Fruit fly (Drosophila melanogaster) whole organism, embryonic: Measurements from ENCODE around the gene mgr.

Source experiments
- Abd-B ChIP-seq: fragments of 200-800 bp; sonication (Bioruptor generic); optimal IDR thresholded peaks from 2 replicates; lab custom pipeline; 2018; ENCODE audit warnings: missing biosample characterization, mild to moderate bottlenecking, missing genetic modification characterization, moderate library complexity
- Antp ChIP-seq: fragments of 200-800 bp; sonication (Bioruptor generic); optimal IDR thresholded peaks from 3 replicates; lab custom pipeline; 2016; ENCODE audit warnings: missing biosample characterization, missing genetic modification characterization
- CG10366 ChIP-seq: fragments of 200-800 bp; sonication (Bioruptor generic); IDR thresholded peaks from 2 replicates; pipeline ENCODE4 v1.3.6; 2022; ENCODE audit warnings: missing biosample characterization, missing genetic modification characterization
- CG10565 ChIP-seq: fragments of 200-800 bp; sonication (Bioruptor generic); optimal IDR thresholded peaks from 3 replicates; lab custom pipeline; 2016; ENCODE audit warnings: missing biosample characterization, mild to moderate bottlenecking, missing genetic modification characterization
- CG11247 ChIP-seq: fragments of 200-800 bp; sonication (Bioruptor generic); IDR thresholded peaks from 2 replicates; pipeline ENCODE4 v1.3.6; 2022; ENCODE audit warnings: missing biosample characterization, missing genetic modification characterization
- CG11398 ChIP-seq: fragments of 200-800 bp; sonication (Bioruptor generic); optimal IDR thresholded peaks from 2 replicates; lab custom pipeline; 2016; ENCODE audit warnings: missing biosample characterization, missing genetic modification characterization
- CG11456 ChIP-seq: fragments of 200-800 bp; sonication (Bioruptor generic); IDR thresholded peaks from 3 replicates; pipeline ENCODE4 v1.3.6; 2022; ENCODE audit warnings: missing biosample characterization, missing genetic modification characterization
- CG12769 ChIP-seq: fragments of 200-800 bp; sonication (Bioruptor generic); optimal IDR thresholded peaks from 2 replicates; lab custom pipeline; 2019; ENCODE audit warnings: missing biosample characterization, mild to moderate bottlenecking, missing genetic modification characterization, moderate library complexity
- CG13894 ChIP-seq: fragments of 200-800 bp; sonication (Bioruptor generic); optimal IDR thresholded peaks from 3 replicates; lab custom pipeline; 2018; ENCODE audit warnings: missing biosample characterization, mild to moderate bottlenecking, missing genetic modification characterization, moderate library complexity
- CG16779 ChIP-seq: fragments of 200-800 bp; sonication (Bioruptor generic); IDR thresholded peaks from 2 replicates; pipeline ENCODE4 v1.3.6; 2022; ENCODE audit warnings: missing biosample characterization, missing genetic modification characterization
- CG17186 ChIP-seq: fragments of 200-800 bp; sonication (Bioruptor generic); optimal IDR thresholded peaks from 3 replicates; lab custom pipeline; 2017; ENCODE audit warnings: missing biosample characterization, missing genetic modification reagents, missing genetic modification characterization
- CG31224 ChIP-seq: fragments of 200-800 bp; sonication (Bioruptor generic); IDR thresholded peaks from 2 replicates; pipeline ENCODE4 v1.3.6; 2022; ENCODE audit warnings: missing biosample characterization, missing genetic modification characterization
- CG3726 ChIP-seq: fragments of 200-800 bp; sonication (Bioruptor generic); IDR thresholded peaks from 3 replicates; pipeline ENCODE4, ENCODE4 v1.3.6; 2022; ENCODE audit warnings: missing biosample characterization, missing genetic modification characterization
- CG5245 ChIP-seq: fragments of 200-800 bp; sonication (Bioruptor generic); optimal IDR thresholded peaks from 3 replicates; lab custom pipeline; 2016; ENCODE audit warnings: missing biosample characterization, missing genetic modification characterization
- CG8924 ChIP-seq: fragments of 200-800 bp; optimal IDR thresholded peaks from 3 replicates; lab custom pipeline; 2019; ENCODE audit warnings: missing biosample characterization, mild to moderate bottlenecking, missing genetic modification characterization, moderate library complexity
- Deaf1 ChIP-seq: fragments of 200-800 bp; optimal IDR thresholded peaks from 3 replicates; lab custom pipeline; 2019; ENCODE audit warnings: missing biosample characterization, mild to moderate bottlenecking, missing genetic modification characterization, moderate library complexity
- Doc2 ChIP-seq: fragments of 200-800 bp; sonication (Bioruptor generic); IDR thresholded peaks from 2 replicates; pipeline ENCODE4 v1.3.6; 2022; ENCODE audit warnings: missing biosample characterization, missing genetic modification characterization
- Drgx ChIP-seq: fragments of 200-800 bp; sonication (Bioruptor generic); IDR thresholded peaks from 2 replicates; pipeline ENCODE4 v1.3.6; 2022; ENCODE audit warnings: missing biosample characterization, missing genetic modification characterization
- E2f1 ChIP-seq: fragments of 200-800 bp; sonication (Bioruptor generic); IDR thresholded peaks from 2 replicates; pipeline ENCODE4 v1.3.6; 2022; ENCODE audit warnings: missing biosample characterization, missing genetic modification characterization
- Eip74EF ChIP-seq, 2 experiments: fragments of 200-800 bp in 1 of 2; fragments of >200 bp in 1 of 2; sonication (Bioruptor generic) in 1 of 2; optimal IDR thresholded peaks; 2 replicates each; lab custom pipeline; 2017 to 2019; ENCODE audit warnings: missing biosample characterization in 2 of 2, missing genetic modification characterization in 2 of 2, mild to moderate bottlenecking in 1 of 2, moderate library complexity in 1 of 2
- Ets65A ChIP-seq: fragments of 200-800 bp; sonication (Bioruptor generic); peaks from one replicate; lab custom pipeline; 2016; ENCODE audit warnings: missing biosample characterization, missing genetic modification characterization
- Hmx ChIP-seq: fragments of 200-800 bp; sonication (Bioruptor generic); optimal IDR thresholded peaks from 2 replicates; lab custom pipeline; 2016; ENCODE audit warnings: missing biosample characterization, missing genetic modification characterization
- Oaz ChIP-seq: fragments of 200-800 bp; sonication (Bioruptor generic); IDR thresholded peaks from 2 replicates; pipeline ENCODE4 v1.3.6; 2022; ENCODE audit warnings: missing biosample characterization, missing genetic modification characterization
- Poxn ChIP-seq: fragments of 200-800 bp; sonication (Bioruptor generic); IDR thresholded peaks from 2 replicates; pipeline ENCODE4 v1.3.6; 2022; ENCODE audit warnings: missing biosample characterization, missing genetic modification characterization
- Rx ChIP-seq: fragments of 200-800 bp; sonication (Bioruptor generic); IDR thresholded peaks from 2 replicates; pipeline ENCODE4 v1.3.6; 2022; ENCODE audit warnings: missing biosample characterization, missing genetic modification characterization
- Six4 ChIP-seq: fragments of 200-800 bp; sonication (Bioruptor generic); optimal IDR thresholded peaks from 2 replicates; lab custom pipeline; 2016; ENCODE audit warnings: missing biosample characterization, missing genetic modification characterization
- Vsx1 ChIP-seq: fragments of 200-800 bp; sonication (Bioruptor generic); optimal IDR thresholded peaks from 2 replicates; lab custom pipeline; 2017; ENCODE audit warnings: missing biosample characterization, mild to moderate bottlenecking, missing genetic modification characterization, missing genetic modification reagents
- Xbp1 ChIP-seq: fragments of 200-800 bp; sonication (Bioruptor generic); optimal IDR thresholded peaks from 3 replicates; lab custom pipeline; 2016; ENCODE audit warnings: missing biosample characterization, mild to moderate bottlenecking, missing genetic modification characterization
- cato ChIP-seq: fragments of 200-800 bp; sonication (Bioruptor generic); optimal IDR thresholded peaks from 2 replicates; lab custom pipeline; 2016; ENCODE audit warnings: missing biosample characterization, missing genetic modification characterization, borderline replicate concordance
- caup ChIP-seq: fragments of 200-800 bp; sonication (Bioruptor generic); optimal IDR thresholded peaks from 3 replicates; lab custom pipeline; 2017; ENCODE audit warnings: missing biosample characterization, mild to moderate bottlenecking, missing genetic modification characterization, moderate library complexity; ENCODE audit not compliant: severe bottlenecking
- dan ChIP-seq: fragments of 200-800 bp; sonication (Bioruptor generic); IDR thresholded peaks from 2 replicates; pipeline ENCODE4 v1.3.6; 2022; ENCODE audit warnings: missing biosample characterization, missing genetic modification characterization
- disco-r ChIP-seq: fragments of 200-800 bp; sonication (Bioruptor generic); optimal IDR thresholded peaks from 2 replicates; lab custom pipeline; 2016; ENCODE audit warnings: missing biosample characterization, missing genetic modification characterization
- en ChIP-seq: fragments of 200-800 bp; sonication (Bioruptor generic); optimal IDR thresholded peaks from 2 replicates; lab custom pipeline; 2016; ENCODE audit warnings: missing biosample characterization, missing genetic modification characterization
- gem ChIP-seq: fragments of 200-800 bp; sonication (Bioruptor generic); optimal IDR thresholded peaks from 2 replicates; lab custom pipeline; 2019; ENCODE audit warnings: missing biosample characterization, mild to moderate bottlenecking, missing genetic modification characterization, moderate library complexity
- gfzf ChIP-seq: fragments of 200-800 bp; sonication (Bioruptor generic); optimal IDR thresholded peaks from 2 replicates; lab custom pipeline; 2016; ENCODE audit warnings: missing biosample characterization, mild to moderate bottlenecking, missing genetic modification characterization, moderate library complexity
- hb ChIP-seq: fragments of 200-800 bp; sonication (Bioruptor generic); IDR thresholded peaks from 3 replicates; pipeline ENCODE4 v1.3.6; 2022; ENCODE audit warnings: missing biosample characterization, missing genetic modification characterization; ENCODE audit not compliant: partially characterized antibody
- jigr1 ChIP-seq: fragments of 200-800 bp; sonication (Bioruptor generic); IDR thresholded peaks from 3 replicates; pipeline ENCODE4 v1.3.6; 2022; ENCODE audit warnings: missing biosample characterization, missing genetic modification characterization
- kni ChIP-seq: fragments of 200-800 bp; sonication (Bioruptor generic); optimal IDR thresholded peaks from 3 replicates; lab custom pipeline; 2017; ENCODE audit warnings: mild to moderate bottlenecking, missing biosample characterization, missing genetic modification reagents, missing genetic modification characterization
- lov ChIP-seq, 2 experiments: fragments of 200-800 bp in 1 of 2; fragments of >200 bp in 1 of 2; sonication (Bioruptor generic) in 1 of 2; IDR thresholded peaks in 1 of 2; optimal IDR thresholded peaks in 1 of 2; 2 replicates in 1 of 2; 3 replicates in 1 of 2; pipeline versions ENCODE4 v1.3.6 to Lab custom; 2017 to 2022; ENCODE audit warnings: missing biosample characterization in 1 of 2, missing genetic modification characterization in 1 of 2
- nom ChIP-seq: fragments of 200-800 bp; sonication (Bioruptor generic); optimal IDR thresholded peaks from 2 replicates; lab custom pipeline; 2017; ENCODE audit warnings: missing biosample characterization, missing genetic modification characterization, mild to moderate bottlenecking, moderate library complexity, missing genetic modification reagents
- oc ChIP-seq: fragments of 200-800 bp; sonication (Bioruptor generic); optimal IDR thresholded peaks from 2 replicates; lab custom pipeline; 2018; ENCODE audit warnings: missing biosample characterization, mild to moderate bottlenecking, missing genetic modification characterization, moderate library complexity
- odd ChIP-seq: fragments of 200-800 bp; sonication (Bioruptor generic); optimal IDR thresholded peaks from 2 replicates; lab custom pipeline; 2017; ENCODE audit warnings: missing biosample characterization, mild to moderate bottlenecking, missing genetic modification characterization
- onecut ChIP-seq: fragments of 200-800 bp; sonication (Bioruptor generic); IDR thresholded peaks from 2 replicates; pipeline ENCODE4 v1.3.6; 2022; ENCODE audit warnings: missing biosample characterization, missing genetic modification characterization
- p53 ChIP-seq: fragments of 200-800 bp; sonication (Bioruptor generic); optimal IDR thresholded peaks from 2 replicates; lab custom pipeline; 2016; ENCODE audit warnings: missing biosample characterization, missing genetic modification characterization
- pita ChIP-seq: fragments of 200-800 bp; sonication (Bioruptor generic); optimal IDR thresholded peaks from 2 replicates; lab custom pipeline; 2017; ENCODE audit warnings: missing biosample characterization, mild to moderate bottlenecking, missing genetic modification characterization
- so ChIP-seq: fragments of 200-800 bp; sonication (Bioruptor generic); IDR thresholded peaks from 3 replicates; pipeline ENCODE4 v1.3.6; 2022; ENCODE audit warnings: missing biosample characterization, missing genetic modification characterization
- sr ChIP-seq: fragments of 200-800 bp; sonication (Bioruptor generic); IDR thresholded peaks from 3 replicates; pipeline ENCODE4 v1.3.6; 2022; ENCODE audit warnings: missing biosample characterization, missing genetic modification characterization
- tap ChIP-seq: fragments of 200-800 bp; optimal IDR thresholded peaks from 3 replicates; lab custom pipeline; 2019; ENCODE audit warnings: missing biosample characterization, mild to moderate bottlenecking, missing genetic modification characterization, moderate library complexity
- tgo ChIP-seq: fragments of 200-800 bp; sonication (Bioruptor generic); IDR thresholded peaks from 3 replicates; pipeline ENCODE4 v1.3.6; 2022; ENCODE audit warnings: missing biosample characterization, missing genetic modification characterization
- vfl ChIP-seq: fragments of 200-800 bp; sonication (Bioruptor generic); optimal IDR thresholded peaks from 2 replicates; lab custom pipeline; 2016; ENCODE audit warnings: missing biosample characterization, missing genetic modification characterization
- vvl ChIP-seq: fragments of 200-800 bp; sonication (Bioruptor generic); IDR thresholded peaks from 2 replicates; pipeline ENCODE4 v1.3.6; 2022; ENCODE audit warnings: missing biosample characterization, missing genetic modification characterization

mgr gene

DNA sequence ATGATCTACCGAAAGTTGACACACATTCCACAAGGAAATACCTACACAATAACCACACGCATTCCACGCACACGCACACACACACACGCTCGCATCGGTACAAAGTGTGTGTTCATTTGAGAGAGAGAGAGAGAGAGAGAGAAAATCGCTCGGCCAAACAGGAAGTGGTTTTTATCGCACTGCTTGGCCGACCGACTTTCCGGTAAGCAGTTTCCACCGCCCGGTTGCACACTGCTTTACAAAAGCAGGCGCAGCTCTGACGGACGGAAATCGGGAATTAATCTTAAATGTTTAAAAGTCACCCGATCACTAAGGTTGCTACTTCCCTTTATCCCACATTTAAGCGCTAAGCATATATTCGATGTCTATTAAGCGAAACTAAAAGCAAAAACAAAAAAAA is 16.9 kb downstream of the mgr start (continued):
- TF ChIP-seq cato (GFP tag; lab: Kevin White, UChicago) (no peak), Rx (GFP tag; lab: Robert Waterston, UW) (peak; percentile 74), so (GFP tag; lab: Robert Waterston, UW) (no peak; the same call in 2 of the 3 replicates), lov (optimal IDR thresholded peaks at IDR 0.05; lab: Kevin White, UChicago) (no peak), lov (GFP tag; IDR thresholded peaks at IDR 0.05; lab: Robert Waterston, UW) (peak; percentile 93), Eip74EF (GFP tag; optimal IDR thresholded peaks at IDR 0.05; lab: Kevin White, UChicago) (no peak), Drgx (GFP tag; lab: Robert Waterston, UW) (no peak), tgo (GFP tag; lab: Robert Waterston, UW) (peak; percentile 37; the same call in 1 of the 3 replicates), CG10366 (GFP tag; lab: Robert Waterston, UW) (peak; percentile 42), CG11247 (GFP tag; lab: Robert Waterston, UW) (no peak), CG12769 (tag; lab: Kevin White, UChicago) (no peak), vfl (GFP tag; lab: Kevin White, UChicago) (no peak), CG5245 (peak; percentile 47), Hmx (GFP tag; lab: Kevin White, UChicago) (no peak), vvl (GFP tag; lab: Robert Waterston, UW) (no peak), nom (no peak), CG3726 (GFP tag; lab: Robert Waterston, UW) (0 out of 3 replicates have a peak, but pooled peaks have one; percentile 38), CG11456 (GFP tag; lab: Robert Waterston, UW) (peak; percentile 76; the same call in 2 of the 3 replicates), jigr1 (0 out of 3 replicates have a peak, but pooled peaks have one; percentile 13), sr (GFP tag; lab: Robert Waterston, UW) (no peak; the same call in 2 of the 3 replicates), dan (no peak), p53 (GFP tag; lab: Kevin White, UChicago) (peak; percentile 61), CG13894 (tag; lab: Kevin White, UChicago) (no peak), Abd-B (GFP tag; lab: Kevin White, UChicago) (no peak), gem (tag; lab: Kevin White, UChicago) (peak; percentile 48), odd (GFP tag; lab: Kevin White, UChicago) (peak; percentile 59), tap (tag; lab: Kevin White, UChicago) (no peak), CG17186 (peak; percentile 59), oc (no peak), Vsx1 (GFP tag; lab: Kevin White, UChicago) (peak; percentile 56), hb (no peak), Xbp1 (peak; percentile 64), Six4 (peak; percentile 44), Poxn (no peak), Oaz (GFP tag; lab: Robert Waterston, UW) (no peak), pita (GFP tag; lab: Kevin White, UChicago) (no peak), CG11398 (GFP tag; lab: Kevin White, UChicago) (peak; percentile 60), gfzf (GFP tag; lab: Kevin White, UChicago) (no peak), disco-r (GFP tag; lab: Kevin White, UChicago) (peak; percentile 41), caup (GFP tag; lab: Kevin White, UChicago) (peak; percentile 82), CG16779 (GFP tag; lab: Robert Waterston, UW) (no peak), Deaf1 (no peak), CG31224 (GFP tag; lab: Robert Waterston, UW) (0 out of 2 replicates have a peak, but pooled peaks have one; percentile 7), Ets65A (GFP tag; lab: Kevin White, UChicago) (peak; percentile 96), onecut (GFP tag; lab: Robert Waterston, UW) (peak; percentile 86), E2f1 (no peak; the same call in 1 of the 2 replicates), kni (GFP tag; lab: Kevin White, UChicago) (no peak), Doc2 (GFP tag; lab: Robert Waterston, UW) (no peak), Antp (GFP tag; lab: Kevin White, UChicago) (no peak), CG10565 (GFP tag; lab: Kevin White, UChicago) (peak; percentile 2), CG8924 (tag; lab: Kevin White, UChicago) (peak; percentile 39), en (GFP tag; lab: Kevin White, UChicago) (peak; percentile 57)
